Worm (Caenorhabditis elegans): Measurements from ENCODE around the gene K09F5.4.

DNA sequence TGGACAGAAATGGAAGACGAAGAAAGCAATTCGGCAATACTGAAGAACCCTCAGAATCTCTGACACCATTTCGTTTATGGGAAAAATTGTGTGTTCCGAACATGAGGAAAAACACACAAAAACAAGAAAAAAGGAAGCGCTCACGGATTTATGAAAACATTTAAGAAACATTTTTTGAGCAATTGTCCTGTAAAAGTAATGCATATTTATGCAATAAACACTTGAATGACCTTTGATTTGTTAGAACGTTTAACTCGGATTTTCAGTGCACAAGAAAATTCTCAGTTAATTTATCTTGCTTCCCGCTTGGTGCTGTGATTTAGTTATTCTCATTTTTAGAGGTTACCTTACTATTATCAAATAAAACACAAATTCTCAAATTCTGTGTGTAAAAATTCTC is 6.7 kb downstream of the K09F5.4 start:
- no peak for TF ChIP-seq B0310.2 (tag; optimal IDR thresholded peaks at IDR 0.05)
- TF ChIP-seq F13C5.2 (tag; optimal IDR thresholded peaks at IDR 0.05), result no peak
- TF ChIP-seq sea-1 (GFP tag; conservative IDR thresholded peaks at IDR 0.05), result no peak
- no peak for TF ChIP-seq ama-1 (optimal IDR thresholded peaks at IDR 0.05)
- no peak for TF ChIP-seq ets-7 (tag; optimal IDR thresholded peaks at IDR 0.05)
- no peak for TF ChIP-seq hmbx-1 (tag; optimal IDR thresholded peaks at IDR 0.05)
- TF ChIP-seq scrt-1 (GFP tag; IDR thresholded peaks at IDR 0.05), result no peak
